Worm (Caenorhabditis elegans) whole organism, L2 larva: ENCODE data around the gene C36B7.1.

ENCODE experiments used
- nhr-129 ChIP-seq: fragments of 150-350 bp; optimal IDR thresholded peaks from 2 replicates; lab custom pipeline; 2014; ENCODE audit warnings: missing biosample characterization, missing genetic modification characterization
- nhr-25 ChIP-seq: fragments of 150-350 bp; sonication (generic microtip); optimal IDR thresholded peaks from 3 replicates; lab custom pipeline; 2014; ENCODE audit warnings: missing biosample characterization, missing genetic modification characterization
- skn-1 ChIP-seq: sonication (generic microtip); optimal IDR thresholded peaks from 2 replicates; lab custom pipeline; 2017; ENCODE audit warnings: missing biosample characterization, missing genetic modification characterization
- zag-1 ChIP-seq: fragments of 150-350 bp; optimal IDR thresholded peaks from 2 replicates; lab custom pipeline; 2014; ENCODE audit warnings: missing biosample characterization, missing genetic modification characterization
- ztf-11 ChIP-seq: sonication (generic microtip); optimal IDR thresholded peaks from 2 replicates; lab custom pipeline; 2017; ENCODE audit warnings: missing biosample characterization, missing genetic modification characterization

ce11 chrX:7116896-7117295 lies 4.2 kb downstream of the C36B7.1 start, which contains the start of gene hen-1:
- TF ChIP-seq nhr-129 (no peak), ztf-11 (tag; lab: Kevin White, UChicago) (no peak), zag-1 (tag; lab: Kevin White, UChicago) (no peak), skn-1 (tag; lab: Kevin White, UChicago) (no peak), nhr-25 (tag; lab: Kevin White, UChicago) (no peak)
